Fruit fly (Drosophila melanogaster) whole organism, prepupa: ENCODE measurements around the gene CG17198.

Experiments
- Blimp-1 ChIP-seq: fragments of 200-800 bp; sonication (Bioruptor generic); optimal IDR thresholded peaks from 3 replicates; lab custom pipeline; 2017; ENCODE audit warnings: missing biosample characterization, missing genetic modification characterization, mild to moderate bottlenecking, moderate library complexity, missing genetic modification reagents
- CG10669 ChIP-seq: fragments of 200-800 bp; sonication (Bioruptor generic); optimal IDR thresholded peaks from 3 replicates; lab custom pipeline; 2018; ENCODE audit warnings: missing biosample characterization, mild to moderate bottlenecking, missing genetic modification characterization, moderate library complexity
- CG11762 ChIP-seq: fragments of 200-800 bp; sonication (Bioruptor generic); optimal IDR thresholded peaks from 3 replicates; lab custom pipeline; 2016; ENCODE audit warnings: missing biosample characterization, missing genetic modification characterization; ENCODE audit not compliant: insufficient read depth
- CG16779 ChIP-seq: fragments of 200-800 bp; sonication (Bioruptor generic); optimal IDR thresholded peaks from 3 replicates; lab custom pipeline; 2017; ENCODE audit warnings: missing biosample characterization, mild to moderate bottlenecking, missing genetic modification characterization
- CG3032 ChIP-seq: fragments of 200-800 bp; optimal IDR thresholded peaks from 2 replicates; lab custom pipeline; 2019; ENCODE audit warnings: missing biosample characterization, mild to moderate bottlenecking, missing genetic modification characterization, moderate library complexity
- CG31627 ChIP-seq: fragments of 200-800 bp; sonication (Bioruptor generic); optimal IDR thresholded peaks from 3 replicates; lab custom pipeline; 2016; ENCODE audit warnings: missing biosample characterization, missing genetic modification characterization
- CG34406 ChIP-seq: fragments of 200-800 bp; sonication (Bioruptor generic); optimal IDR thresholded peaks from 3 replicates; lab custom pipeline; 2016; ENCODE audit warnings: missing biosample characterization, missing genetic modification characterization
- CG4318 ChIP-seq: fragments of 200-800 bp; sonication (Bioruptor generic); optimal IDR thresholded peaks from 3 replicates; lab custom pipeline; 2017; ENCODE audit warnings: missing biosample characterization, mild to moderate bottlenecking, missing genetic modification characterization
- CG6276 ChIP-seq: fragments of 200-800 bp; sonication (Bioruptor generic); optimal IDR thresholded peaks from 2 replicates; lab custom pipeline; 2017; ENCODE audit warnings: missing biosample characterization, mild to moderate bottlenecking, missing genetic modification characterization
- CG6854 ChIP-seq: fragments of 200-800 bp; sonication (Bioruptor generic); optimal IDR thresholded peaks from 2 replicates; lab custom pipeline; 2017; ENCODE audit warnings: missing biosample characterization, mild to moderate bottlenecking, missing genetic modification characterization
- CG7368 ChIP-seq: fragments of 200-800 bp; sonication (Bioruptor generic); optimal IDR thresholded peaks from 3 replicates; lab custom pipeline; 2016; ENCODE audit warnings: missing biosample characterization, missing genetic modification characterization
- CG8632 ChIP-seq: fragments of 200-800 bp; sonication (Bioruptor generic); optimal IDR thresholded peaks from 3 replicates; lab custom pipeline; 2016; ENCODE audit warnings: missing biosample characterization, missing genetic modification characterization
- CG9139 ChIP-seq: fragments of 200-800 bp; sonication (Bioruptor generic); optimal IDR thresholded peaks from 3 replicates; lab custom pipeline; 2017; ENCODE audit warnings: missing biosample characterization, mild to moderate bottlenecking, missing genetic modification characterization
- Eip75B ChIP-seq: fragments of 200-800 bp; sonication (Bioruptor generic); optimal IDR thresholded peaks from 3 replicates; lab custom pipeline; 2016; ENCODE audit warnings: missing biosample characterization, missing genetic modification characterization
- Eip78C ChIP-seq: fragments of 200-800 bp; sonication (Bioruptor generic); peaks from one replicate; lab custom pipeline; 2016; ENCODE audit warnings: missing biosample characterization, missing genetic modification characterization
- Eip93F ChIP-seq: fragments of 200-800 bp; sonication (Bioruptor generic); optimal IDR thresholded peaks from 2 replicates; lab custom pipeline; 2016; ENCODE audit warnings: missing biosample characterization, mild to moderate bottlenecking, missing genetic modification characterization
- Ets96B ChIP-seq: fragments of 200-800 bp; optimal IDR thresholded peaks from 2 replicates; lab custom pipeline; 2019; ENCODE audit warnings: missing biosample characterization, mild to moderate bottlenecking, missing genetic modification characterization, moderate library complexity
- Gug ChIP-seq: fragments of 200-800 bp; sonication (Bioruptor generic); IDR thresholded peaks from 2 replicates; pipeline ENCODE4 v1.3.6; 2022; ENCODE audit warnings: missing biosample characterization, missing genetic modification characterization
- Hr38 ChIP-seq: sonication (Bioruptor generic); optimal IDR thresholded peaks from 2 replicates; lab custom pipeline; 2016; ENCODE audit warnings: missing biosample characterization, missing genetic modification characterization
- Hr4 ChIP-seq: fragments of 200-800 bp; sonication (Bioruptor generic); optimal IDR thresholded peaks from 3 replicates; lab custom pipeline; 2016; ENCODE audit warnings: missing biosample characterization, missing genetic modification characterization
- Lpt ChIP-seq: fragments of 200-800 bp; sonication (Bioruptor generic); optimal IDR thresholded peaks from 3 replicates; lab custom pipeline; 2016; ENCODE audit warnings: missing biosample characterization, missing genetic modification characterization
- Smox ChIP-seq: fragments of 200-800 bp; sonication (Bioruptor generic); optimal IDR thresholded peaks from 3 replicates; lab custom pipeline; 2016; ENCODE audit warnings: missing biosample characterization, missing genetic modification characterization
- Sox102F ChIP-seq: fragments of 200-800 bp; sonication (Bioruptor generic); optimal IDR thresholded peaks from 2 replicates; lab custom pipeline; 2016; ENCODE audit warnings: missing biosample characterization, mild to moderate bottlenecking, missing genetic modification characterization
- Sox14 ChIP-seq: fragments of 200-800 bp; sonication (Bioruptor generic); optimal IDR thresholded peaks from 3 replicates; lab custom pipeline; 2016; ENCODE audit warnings: missing biosample characterization, missing genetic modification characterization
- Sox15 ChIP-seq: fragments of 200-800 bp; sonication (Bioruptor generic); optimal IDR thresholded peaks from 3 replicates; lab custom pipeline; 2016; ENCODE audit warnings: missing biosample characterization, missing genetic modification characterization
- achi ChIP-seq: fragments of 200-800 bp; sonication (Bioruptor generic); optimal IDR thresholded peaks from 3 replicates; lab custom pipeline; 2016; ENCODE audit warnings: missing biosample characterization, missing genetic modification characterization
- acj6 ChIP-seq: fragments of 200-800 bp; sonication (Bioruptor generic); optimal IDR thresholded peaks from 3 replicates; lab custom pipeline; 2016; ENCODE audit warnings: missing biosample characterization, missing genetic modification characterization
- cyc ChIP-seq: fragments of 200-800 bp; sonication (Bioruptor generic); optimal IDR thresholded peaks from 3 replicates; lab custom pipeline; 2016; ENCODE audit warnings: missing biosample characterization, missing genetic modification characterization
- fd59A ChIP-seq: fragments of 200-800 bp; sonication (Bioruptor generic); optimal IDR thresholded peaks from 2 replicates; lab custom pipeline; 2017; ENCODE audit warnings: missing biosample characterization, mild to moderate bottlenecking, missing genetic modification characterization, missing genetic modification reagents
- fkh ChIP-seq: fragments of 200-800 bp; sonication (Bioruptor generic); optimal IDR thresholded peaks from 3 replicates; lab custom pipeline; 2017; ENCODE audit warnings: missing biosample characterization, mild to moderate bottlenecking, missing genetic modification characterization, moderate library complexity
- salr ChIP-seq, 2 experiments: fragments of 200-800 bp; sonication (Bioruptor generic); optimal IDR thresholded peaks; 3 replicates each; lab custom pipeline; 2016 to 2018; ENCODE audit warnings: missing biosample characterization in 2 of 2, missing genetic modification characterization in 2 of 2, mild to moderate bottlenecking in 1 of 2
- svp ChIP-seq: fragments of 200-800 bp; sonication (Bioruptor generic); peaks from one replicate; lab custom pipeline; 2016; ENCODE audit warnings: missing biosample characterization, missing genetic modification characterization
- topi ChIP-seq: fragments of 200-800 bp; sonication (Bioruptor generic); optimal IDR thresholded peaks from 3 replicates; lab custom pipeline; 2016; ENCODE audit warnings: missing biosample characterization, missing genetic modification characterization

CG17198 gene

dm6 chr3R:25791807-25792206, 16.6 kb upstream of the CG17198 start:
- TF ChIP-seq CG34406 (GFP tag; lab: Kevin White, UChicago) = no peak
- no peak for TF ChIP-seq Hr38 (GFP tag; lab: Kevin White, UChicago)
- no peak for TF ChIP-seq acj6 (GFP tag; lab: Kevin White, UChicago)
- no peak for TF ChIP-seq CG31627 (GFP tag; lab: Kevin White, UChicago)

DNA sequence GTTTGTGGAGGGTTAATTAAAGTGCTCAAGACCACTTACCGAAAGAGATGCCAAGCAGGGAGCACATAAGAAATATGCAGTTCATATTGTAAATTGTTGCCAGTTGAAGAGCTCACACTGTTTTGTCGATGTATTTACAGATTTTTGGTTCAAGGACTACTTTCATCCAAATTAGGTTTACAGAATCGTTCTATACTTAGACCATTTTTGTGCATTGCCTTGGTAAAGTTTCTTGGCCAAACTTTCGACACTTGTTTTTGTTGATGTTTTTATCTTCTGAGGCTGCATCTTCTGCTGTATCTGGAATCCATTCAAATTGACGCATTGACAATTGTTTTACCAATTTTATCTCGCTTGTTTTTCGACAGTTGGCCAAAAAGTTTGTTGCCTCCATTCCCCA, 15.2 kb upstream of the CG17198 start, which contains the start of gene CG31093:
CG31093 (minus strand) TSS at position 101 of the 400 bp plus-strand sequence.
- no peak for TF ChIP-seq salr (GFP tag; optimal IDR thresholded peaks at IDR 0.05; lab: Kevin White, UChicago)
- TF ChIP-seq Blimp-1 (GFP tag; lab: Kevin White, UChicago) = no peak
- TF ChIP-seq CG9139 (GFP tag; lab: Kevin White, UChicago) = no peak
- no peak for TF ChIP-seq Gug
- no peak for TF ChIP-seq Eip75B
- TF ChIP-seq CG3032 (tag; lab: Kevin White, UChicago) = no peak
- no peak for TF ChIP-seq fkh (GFP tag; lab: Kevin White, UChicago)
- TF ChIP-seq Sox102F = no peak
- TF ChIP-seq CG6276 (GFP tag; lab: Kevin White, UChicago) = no peak
- TF ChIP-seq CG8632 (GFP tag; lab: Kevin White, UChicago) = no peak
- TF ChIP-seq CG4318 (GFP tag; lab: Kevin White, UChicago) = no peak
- TF ChIP-seq Sox14 (GFP tag; lab: Kevin White, UChicago) = no peak
- TF ChIP-seq Eip78C = no peak
- no peak for TF ChIP-seq Lpt (GFP tag; lab: Kevin White, UChicago)
- TF ChIP-seq Sox15 = no peak
- no peak for TF ChIP-seq achi (GFP tag; lab: Kevin White, UChicago)
- TF ChIP-seq Eip93F (GFP tag; lab: Kevin White, UChicago) = no peak
- no peak for TF ChIP-seq CG16779 (tag; lab: Kevin White, UChicago)

- no peak for TF ChIP-seq CG6276 (GFP tag; lab: Kevin White, UChicago)
- TF ChIP-seq CG16779 (tag; lab: Kevin White, UChicago) = no peak
- no peak for TF ChIP-seq CG6854
- TF ChIP-seq topi (GFP tag; lab: Kevin White, UChicago) = no peak
- TF ChIP-seq cyc = no peak
- TF ChIP-seq CG7368 (GFP tag; lab: Kevin White, UChicago) = no peak
- TF ChIP-seq Sox102F = no peak
- no peak for TF ChIP-seq CG34406 (GFP tag; lab: Kevin White, UChicago)
- no peak for TF ChIP-seq CG3032 (tag; lab: Kevin White, UChicago)
- TF ChIP-seq CG11762 = no peak
- TF ChIP-seq Hr4 (GFP tag; lab: Kevin White, UChicago) = no peak
- TF ChIP-seq Smox (GFP tag; lab: Kevin White, UChicago) = no peak
- no peak for TF ChIP-seq Ets96B (tag; lab: Kevin White, UChicago)
- no peak for TF ChIP-seq fd59A (GFP tag; lab: Kevin White, UChicago)
- TF ChIP-seq, all 60 proteins: peak for 0
These were observed 14.2 kb upstream of the CG17198 start, which contains the start of gene CG31380 for dm6 chr3R:25789355-25789754. Gene CG31380, minus strand, starts transcription at chr3R:25789455.

DNA sequence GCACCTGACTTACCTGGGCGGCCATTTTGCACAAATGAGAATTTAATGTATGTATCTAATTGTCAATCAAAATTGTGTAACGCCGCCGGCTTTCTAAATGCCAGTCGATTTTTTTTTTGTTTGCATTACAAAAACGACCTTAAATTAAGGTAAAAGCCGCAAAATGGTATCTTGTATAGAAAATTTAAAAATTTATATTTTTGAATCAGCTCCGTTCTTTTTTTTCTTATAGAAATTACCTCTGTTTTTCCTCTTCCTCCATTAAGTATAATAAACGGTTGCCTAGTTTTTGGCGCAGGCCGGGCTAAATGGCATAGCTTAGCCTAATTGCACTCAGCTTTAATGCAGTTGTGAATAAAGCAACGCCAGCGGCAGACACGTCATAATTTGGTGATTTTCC, 12.0 kb upstream of the CG17198 start, which contains the start of gene CG4960:
CG4960 (minus strand) TSS at position 101 of the 400 bp plus-strand sequence.
- TF ChIP-seq Hr4 (GFP tag; lab: Kevin White, UChicago) = no peak

dm6 chr3R:25782855-25783424, 7.8 kb upstream of the CG17198 start:
- no peak for TF ChIP-seq CG11762
- no peak for TF ChIP-seq CG10669
- no peak for TF ChIP-seq Hr38 (GFP tag; lab: Kevin White, UChicago)
- TF ChIP-seq svp (GFP tag; lab: Kevin White, UChicago) = no peak
- TF ChIP-seq Hr4 (GFP tag; lab: Kevin White, UChicago) = no peak
- TF ChIP-seq topi (GFP tag; lab: Kevin White, UChicago) = no peak
